Worm (Caenorhabditis elegans) whole organism, L4 larva: ENCODE data around the gene F07B10.7.

ENCODE experiments used
- F26F4.8 ChIP-seq: fragments of 200-800 bp; sonication (Bioruptor generic); conservative IDR thresholded peaks from 2 replicates; pipeline ENCODE4 v1.3.6; 2022; ENCODE audit warnings: missing genetic modification characterization, missing compliant biosample characterization
- F37D6.2 ChIP-seq: sonication (generic microtip); optimal IDR thresholded peaks from 2 replicates; lab custom pipeline; 2016; ENCODE audit warnings: mild to moderate bottlenecking, missing genetic modification characterization, missing compliant biosample characterization
- Y105C5A.15 ChIP-seq: fragments of 200-800 bp; sonication (Bioruptor generic); IDR thresholded peaks from 2 replicates; pipeline ENCODE4 v1.3.6; 2022; ENCODE audit warnings: missing genetic modification characterization, missing compliant biosample characterization
- Y75B8A.6 ChIP-seq: fragments of 200-800 bp; sonication (Bioruptor generic); IDR thresholded peaks from 2 replicates; pipeline ENCODE4 v1.3.6; 2022; ENCODE audit warnings: missing genetic modification reagents, missing genetic modification characterization, missing compliant biosample characterization
- ceh-32 ChIP-seq: sonication (generic microtip); optimal IDR thresholded peaks from 2 replicates; lab custom pipeline; 2016; ENCODE audit warnings: mild to moderate bottlenecking, missing genetic modification characterization, missing compliant biosample characterization; ENCODE audit not compliant: poor library complexity
- ceh-44 ChIP-seq: fragments of 200-800 bp; sonication (Bioruptor generic); IDR thresholded peaks from 2 replicates; pipeline ENCODE4 v1.3.6; 2022; ENCODE audit warnings: missing genetic modification reagents, missing genetic modification characterization, missing compliant biosample characterization
- cey-2 ChIP-seq: sonication (generic microtip); optimal IDR thresholded peaks from 3 replicates; lab custom pipeline; 2017; ENCODE audit warnings: missing genetic modification characterization, mild to moderate bottlenecking, missing compliant biosample characterization, antibody characterized with exemption, borderline replicate concordance; ENCODE audit not compliant: insufficient read depth
- ctbp-1 ChIP-seq: fragments of 200-800 bp; sonication (Bioruptor generic); IDR thresholded peaks from 2 replicates; pipeline ENCODE4 v1.3.6; 2022; ENCODE audit warnings: missing genetic modification reagents, missing genetic modification characterization, missing compliant biosample characterization
- daf-8 ChIP-seq: fragments of 200-800 bp; sonication (Bioruptor generic); IDR thresholded peaks from 2 replicates; pipeline ENCODE4 v1.3.6; 2022; ENCODE audit warnings: missing genetic modification characterization, missing compliant biosample characterization
- dmd-6 ChIP-seq: fragments of 200-800 bp; sonication (Bioruptor generic); IDR thresholded peaks from 2 replicates; pipeline ENCODE4 v1.3.6; 2022; ENCODE audit warnings: missing genetic modification reagents, missing genetic modification characterization, missing compliant biosample characterization
- dmd-9 ChIP-seq: fragments of 200-800 bp; sonication (Bioruptor generic); IDR thresholded peaks from 2 replicates; pipeline ENCODE4 v1.3.6; 2022; ENCODE audit warnings: missing genetic modification reagents, missing genetic modification characterization, missing compliant biosample characterization
- duxl-1 ChIP-seq: sonication (generic microtip); optimal IDR thresholded peaks from 2 replicates; lab custom pipeline; 2016; ENCODE audit warnings: mild to moderate bottlenecking, missing genetic modification characterization, moderate library complexity, missing compliant biosample characterization; ENCODE audit not compliant: poor library complexity
- egl-43 ChIP-seq: fragments of 200-800 bp; sonication (Bioruptor generic); IDR thresholded peaks from 2 replicates; pipeline ENCODE4 v1.3.6; 2022; ENCODE audit warnings: missing genetic modification reagents, missing genetic modification characterization, missing compliant biosample characterization
- fkh-10 ChIP-seq: fragments of 150-350 bp; optimal IDR thresholded peaks from 2 replicates; lab custom pipeline; 2014; ENCODE audit warnings: missing biosample characterization, missing genetic modification reagents, missing genetic modification characterization
- lin-1 ChIP-seq: fragments of 200-800 bp; sonication (Bioruptor generic); IDR thresholded peaks from 2 replicates; pipeline ENCODE4 v1.3.6; 2022; ENCODE audit warnings: missing genetic modification reagents, missing genetic modification characterization, missing compliant biosample characterization
- lin-38 ChIP-seq: fragments of 200-800 bp; sonication (Bioruptor generic); IDR thresholded peaks from 2 replicates; pipeline ENCODE4 v1.3.6; 2022; ENCODE audit warnings: missing genetic modification reagents, missing genetic modification characterization, missing compliant biosample characterization
- lsy-2 ChIP-seq, 2 experiments: fragments of 150-350 bp in 1 of 2; sonication (generic microtip) in 1 of 2; optimal IDR thresholded peaks; 2 replicates each; lab custom pipeline; 2014 to 2017; ENCODE audit warnings: missing biosample characterization in 2 of 2, missing genetic modification characterization in 2 of 2
- mxl-3 ChIP-seq: fragments of 200-800 bp; sonication (Bioruptor generic); optimal IDR thresholded peaks from 2 replicates; lab custom pipeline; 2018; ENCODE audit warnings: mild to moderate bottlenecking, missing genetic modification characterization, missing compliant biosample characterization
- nhr-25 ChIP-seq: sonication (generic microtip); optimal IDR thresholded peaks from 2 replicates; lab custom pipeline; 2017; ENCODE audit warnings: missing genetic modification characterization, mild to moderate bottlenecking, missing compliant biosample characterization, antibody characterized with exemption, moderate library complexity, borderline replicate concordance; ENCODE audit not compliant: insufficient read depth
- nhr-28 ChIP-seq: fragments of 150-350 bp; optimal IDR thresholded peaks from 2 replicates; lab custom pipeline; 2014; ENCODE audit warnings: missing biosample characterization, missing genetic modification characterization
- nhr-41 ChIP-seq: fragments of 200-800 bp; sonication (Bioruptor generic); IDR thresholded peaks from 2 replicates; pipeline ENCODE4 v1.3.6; 2022; ENCODE audit warnings: missing genetic modification reagents, missing genetic modification characterization, missing compliant biosample characterization
- nhr-42 ChIP-seq: fragments of 200-800 bp; sonication (Bioruptor generic); IDR thresholded peaks from 2 replicates; pipeline ENCODE4 v1.3.6; 2022; ENCODE audit warnings: missing genetic modification characterization, missing compliant biosample characterization
- nhr-6 ChIP-seq: fragments of 150-350 bp; optimal IDR thresholded peaks from 2 replicates; lab custom pipeline; 2014; ENCODE audit warnings: missing biosample characterization, missing genetic modification characterization
- pqm-1 ChIP-seq: sonication (generic microtip); optimal IDR thresholded peaks from 2 replicates; lab custom pipeline; 2017; ENCODE audit warnings: missing biosample characterization, missing genetic modification characterization
- saeg-2 ChIP-seq: fragments of 200-800 bp; sonication (Bioruptor generic); IDR thresholded peaks from 2 replicates; pipeline ENCODE4 v1.3.6; 2022; ENCODE audit warnings: missing genetic modification reagents, missing genetic modification characterization, missing compliant biosample characterization
- snpc-4 ChIP-seq: fragments of 150-350 bp; optimal IDR thresholded peaks from 2 replicates; lab custom pipeline; 2014; ENCODE audit warnings: missing biosample characterization, missing genetic modification characterization
- spr-1 ChIP-seq: sonication (generic microtip); optimal IDR thresholded peaks from 2 replicates; lab custom pipeline; 2016; ENCODE audit warnings: mild to moderate bottlenecking, missing genetic modification characterization, missing compliant biosample characterization
- tag-97 ChIP-seq: fragments of 200-800 bp; sonication (Bioruptor generic); IDR thresholded peaks from 2 replicates; pipeline ENCODE4 v1.3.6; 2022; ENCODE audit warnings: missing genetic modification characterization, missing compliant biosample characterization
- unc-39 ChIP-seq: sonication (generic microtip); optimal IDR thresholded peaks from 2 replicates; lab custom pipeline; 2017; ENCODE audit warnings: missing biosample characterization, missing genetic modification characterization
- unc-62 ChIP-seq, 3 experiments: fragments of 150-350 bp in 1 of 3; sonication (generic microtip); optimal IDR thresholded peaks in 2 of 3; peaks in 1 of 3; 1 replicate in 1 of 3; 2 replicates in 2 of 3; lab custom pipeline; 2014 to 2017; ENCODE audit warnings: missing biosample characterization in 3 of 3, missing genetic modification characterization in 3 of 3, missing genetic modification reagents in 3 of 3, missing genotype in 1 of 3
- ztf-7 ChIP-seq: fragments of 150-350 bp; optimal IDR thresholded peaks from 2 replicates; lab custom pipeline; 2014; ENCODE audit warnings: missing biosample characterization, missing genetic modification characterization

The F07B10.7 gene

DNA sequence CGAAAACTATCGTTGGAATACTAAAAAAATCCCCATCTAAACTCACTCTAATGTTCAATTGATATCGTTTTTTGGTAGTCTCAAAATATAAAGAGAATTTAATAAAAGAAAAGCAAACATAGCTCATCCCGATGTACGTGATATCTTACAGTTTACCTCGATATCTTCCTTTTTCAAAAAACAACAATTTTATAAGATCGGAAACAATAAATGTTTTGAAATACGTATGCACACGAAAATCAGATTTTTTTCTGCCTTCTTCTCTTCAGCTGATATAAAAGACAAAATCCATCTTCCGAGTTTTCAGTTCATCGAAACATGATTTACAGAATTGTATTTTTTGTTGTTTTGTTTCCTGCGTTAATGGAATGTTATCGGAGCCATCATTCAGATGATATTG, 10.5 kb upstream of the F07B10.7 start, which contains the start of gene clec-222:
TSS of gene clec-222 (plus strand) at position 301 of the 400 bp plus-strand sequence.
- no peak for TF ChIP-seq ceh-44

- TF ChIP-seq Y105C5A.15 (GFP tag; lab: Robert Waterston, UW), result no peak
- no peak for TF ChIP-seq spr-1 (tag; lab: Kevin White, UChicago)
- TF ChIP-seq tag-97 (GFP tag; lab: Robert Waterston, UW), result no peak
- TF ChIP-seq snpc-4 (tag; lab: Kevin White, UChicago), result no peak
Measured at ce11 chrV:11268791-11269190, 8.3 kb upstream of the F07B10.7 start, which contains the start of gene str-115. Gene str-115, plus strand, starts transcription at chrV:11269091.

DNA sequence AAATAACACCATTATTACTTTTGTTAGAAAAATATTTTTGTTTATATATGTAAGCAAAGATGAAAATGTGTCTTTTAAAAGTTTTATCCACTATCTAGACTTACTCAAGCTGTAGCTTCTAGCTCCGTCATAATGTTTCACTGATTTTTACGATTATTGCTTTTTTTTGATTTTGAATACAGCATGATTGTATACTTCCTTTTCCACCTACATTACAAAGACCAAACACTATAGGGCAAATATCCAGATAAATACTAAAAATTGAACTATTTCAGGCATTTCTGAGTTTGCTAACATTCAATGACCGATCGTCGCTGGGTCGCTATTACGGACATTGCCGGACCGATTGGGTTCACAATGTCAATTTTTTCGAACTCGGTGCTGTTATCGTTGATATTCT, 6.2 kb upstream of the F07B10.7 start, which contains the start of gene str-116:
TSS of gene str-116 (plus strand) at position 301 of the 400 bp plus-strand sequence.
- no peak for TF ChIP-seq cey-2 (tag; lab: Kevin White, UChicago)
- TF ChIP-seq lsy-2 (tag; optimal IDR thresholded peaks at IDR 0.05; lab: Kevin White, UChicago), result no peak
- no peak for TF ChIP-seq ctbp-1
- TF ChIP-seq unc-39, result no peak
- TF ChIP-seq lin-1 (GFP tag; lab: Robert Waterston, UW), result no peak
- no peak for TF ChIP-seq daf-8 (GFP tag; lab: Robert Waterston, UW)
- TF ChIP-seq F37D6.2 (tag; lab: Kevin White, UChicago), result no peak
- no peak for TF ChIP-seq egl-43 (GFP tag; lab: Robert Waterston, UW)
- TF ChIP-seq ceh-44, result no peak
- TF ChIP-seq Y75B8A.6 (GFP tag; lab: Robert Waterston, UW), result no peak
- TF ChIP-seq nhr-25, result no peak
- no peak for TF ChIP-seq dmd-9 (GFP tag; lab: Robert Waterston, UW)
- TF ChIP-seq, all 104 proteins: peak for 0

ce11 chrV:11265482-11265881, 5.0 kb upstream of the F07B10.7 start, which contains the start of gene cln-3.1:
Gene cln-3.1, minus strand, starts transcription at chrV:11265652.
- peak in 1 of 2 experiments; percentile 10 for TF ChIP-seq unc-62 (GFP tag; optimal IDR thresholded peaks at IDR 0.05 in 1 of 2; lab: Kevin White, UChicago)
- no peak for TF ChIP-seq unc-62 (tag; optimal IDR thresholded peaks at IDR 0.05; lab: Kevin White, UChicago)
- TF ChIP-seq egl-43 (GFP tag; lab: Robert Waterston, UW), result no peak
- TF ChIP-seq dmd-6 (GFP tag; lab: Robert Waterston, UW), result peak; percentile 66
- TF ChIP-seq nhr-28 (tag; lab: Kevin White, UChicago), result peak; percentile 37
- TF ChIP-seq pqm-1, result peak; percentile 63
- peak; percentile 81 for TF ChIP-seq mxl-3

DNA sequence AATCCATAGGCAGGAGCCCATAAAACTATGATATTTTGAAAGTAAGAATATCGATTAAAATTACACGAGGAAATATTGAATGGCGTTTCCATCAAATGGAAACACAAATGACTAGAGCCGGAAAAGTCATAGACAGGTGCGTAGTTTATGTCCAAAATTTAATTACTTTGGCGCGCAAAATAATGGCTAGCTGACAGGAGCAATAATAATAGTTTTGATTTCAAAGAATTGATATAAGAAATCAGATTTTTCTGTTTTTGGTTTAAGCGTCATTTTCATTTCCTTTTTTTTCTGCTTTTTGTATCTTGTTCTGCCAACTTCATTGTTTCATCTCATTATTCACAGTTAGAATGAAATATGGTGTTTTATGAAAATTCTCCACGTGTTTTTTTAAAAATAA, 2.5 kb upstream of the F07B10.7 start, which contains the start of gene F07B10.4:
TSS of gene F07B10.4 (minus strand) at position 101 of the 400 bp plus-strand sequence.
- TF ChIP-seq lin-38 (GFP tag; lab: Robert Waterston, UW) (no peak), fkh-10 (GFP tag; lab: Kevin White, UChicago) (no peak), nhr-42 (GFP tag; lab: Robert Waterston, UW) (no peak), duxl-1 (no peak), saeg-2 (GFP tag; lab: Robert Waterston, UW) (no peak), dmd-9 (GFP tag; lab: Robert Waterston, UW) (no peak)

DNA sequence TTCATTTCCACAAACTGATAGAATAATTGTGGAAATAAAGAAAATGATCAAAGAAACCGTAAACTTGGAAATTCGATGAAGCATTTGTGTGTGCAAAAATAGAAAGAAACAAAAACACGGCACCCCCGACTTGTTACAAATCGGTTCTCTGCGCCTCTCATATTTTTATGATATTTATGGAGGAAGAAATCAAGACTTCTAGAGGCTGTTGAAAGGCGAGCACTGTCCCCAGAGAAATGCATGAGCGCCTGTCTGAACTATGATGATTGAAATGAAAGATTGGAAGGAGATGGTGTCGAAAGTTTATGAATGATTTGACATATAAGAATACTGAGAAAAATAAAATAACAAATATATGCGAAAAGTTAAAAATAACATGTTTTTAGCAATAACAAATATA, 1.6 kb downstream of the F07B10.7 start, which contains the start of gene lgc-36:
TSS of gene lgc-36 (minus strand) at position 101 of the 400 bp plus-strand sequence.
- no peak for TF ChIP-seq ztf-7 (tag; lab: Kevin White, UChicago)
- TF ChIP-seq unc-62 (GFP tag; optimal IDR thresholded peaks at IDR 0.05 in 1 of 2; lab: Kevin White, UChicago), result peak in 1 of 2 experiments; percentile 7
- TF ChIP-seq unc-62 (tag; optimal IDR thresholded peaks at IDR 0.05; lab: Kevin White, UChicago), result no peak

DNA sequence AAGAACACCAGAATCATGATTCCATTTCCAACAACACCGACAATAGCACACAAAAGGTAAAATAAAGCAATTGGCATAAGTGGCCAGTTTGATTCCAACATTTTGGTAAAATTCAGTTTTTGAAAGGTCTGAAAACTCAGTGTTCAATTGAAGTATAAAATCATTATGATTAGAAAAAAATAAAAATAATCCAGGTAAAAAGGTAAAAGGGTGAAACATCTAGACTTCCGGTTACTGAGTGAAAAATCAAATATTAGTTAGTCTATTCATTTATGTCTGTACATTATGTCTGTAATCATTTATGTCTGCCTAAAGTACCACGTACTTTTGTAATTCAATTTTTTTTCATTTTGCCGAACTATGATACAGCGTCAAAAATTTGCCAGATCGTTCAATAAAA, 5.5 kb downstream of the F07B10.7 start, which contains the start of gene srsx-31:
TSS of gene srsx-31 (minus strand) at position 101 of the 400 bp plus-strand sequence.
- TF ChIP-seq nhr-41 (no peak), nhr-6 (tag; lab: Kevin White, UChicago) (no peak), F26F4.8 (GFP tag; lab: Robert Waterston, UW) (no peak), ceh-32 (tag; lab: Kevin White, UChicago) (no peak)
